Fruit fly (Drosophila melanogaster) whole organism, embryonic: ENCODE data around the gene MBD-like.

Experiments
- B-H2 ChIP-seq: fragments of 200-800 bp; sonication (Bioruptor generic); optimal IDR thresholded peaks from 2 replicates; lab custom pipeline; 2018; ENCODE audit warnings: missing biosample characterization, mild to moderate bottlenecking, missing genetic modification characterization
- CG10267 ChIP-seq: fragments of 200-800 bp; sonication (Bioruptor generic); optimal IDR thresholded peaks from 2 replicates; lab custom pipeline; 2018; ENCODE audit warnings: missing biosample characterization, mild to moderate bottlenecking, missing genetic modification characterization, moderate library complexity
- CG10274 ChIP-seq: fragments of 200-800 bp; sonication (Bioruptor generic); optimal IDR thresholded peaks from 3 replicates; lab custom pipeline; 2017; ENCODE audit warnings: missing biosample characterization, mild to moderate bottlenecking, missing genetic modification characterization
- CG10366 ChIP-seq: fragments of 200-800 bp; sonication (Bioruptor generic); IDR thresholded peaks from 2 replicates; pipeline ENCODE4 v1.3.6; 2022; ENCODE audit warnings: missing biosample characterization, missing genetic modification characterization
- CG12299 ChIP-seq: fragments of 200-800 bp; sonication (Bioruptor generic); optimal IDR thresholded peaks from 2 replicates; lab custom pipeline; 2018; ENCODE audit warnings: missing biosample characterization, mild to moderate bottlenecking, missing genetic modification characterization
- CG13123 ChIP-seq: fragments of 200-800 bp; sonication (Bioruptor generic); optimal IDR thresholded peaks from 2 replicates; lab custom pipeline; 2016; ENCODE audit warnings: missing biosample characterization, missing genetic modification characterization
- CG13624 ChIP-seq: fragments of 200-800 bp; sonication (Bioruptor generic); optimal IDR thresholded peaks from 2 replicates; lab custom pipeline; 2016; ENCODE audit warnings: missing biosample characterization, missing genetic modification characterization
- CG14441 ChIP-seq: fragments of 200-800 bp; sonication (Bioruptor generic); IDR thresholded peaks from 2 replicates; pipeline ENCODE4 v1.3.6; 2022; ENCODE audit warnings: missing biosample characterization, missing genetic modification characterization
- CG14667 ChIP-seq: fragments of 200-800 bp; sonication (Bioruptor generic); IDR thresholded peaks from 2 replicates; pipeline ENCODE4 v1.3.6; 2022; ENCODE audit warnings: missing biosample characterization, missing genetic modification characterization
- CG15011 ChIP-seq: fragments of 200-800 bp; sonication (Bioruptor generic); optimal IDR thresholded peaks from 3 replicates; lab custom pipeline; 2018; ENCODE audit warnings: missing biosample characterization, mild to moderate bottlenecking, missing genetic modification characterization
- CG16779 ChIP-seq: fragments of 200-800 bp; sonication (Bioruptor generic); IDR thresholded peaks from 2 replicates; pipeline ENCODE4 v1.3.6; 2022; ENCODE audit warnings: missing biosample characterization, missing genetic modification characterization
- CG17912 ChIP-seq: fragments of 200-800 bp; sonication (Bioruptor generic); optimal IDR thresholded peaks from 2 replicates; lab custom pipeline; 2018; ENCODE audit warnings: missing biosample characterization, mild to moderate bottlenecking, missing genetic modification characterization
- CG32772 ChIP-seq: fragments of 200-800 bp; sonication (Bioruptor generic); IDR thresholded peaks from 2 replicates; pipeline ENCODE4 v1.3.6; 2022; ENCODE audit warnings: missing biosample characterization, missing genetic modification characterization
- CG42726 ChIP-seq: fragments of 200-800 bp; sonication (Bioruptor generic); IDR thresholded peaks from 2 replicates; pipeline ENCODE4 v1.3.6; 2022; ENCODE audit warnings: missing biosample characterization, missing genetic modification characterization; ENCODE audit not compliant: partially characterized antibody
- CG6175 ChIP-seq: fragments of 200-800 bp; sonication (Bioruptor generic); IDR thresholded peaks from 3 replicates; pipeline ENCODE4 v1.3.6; 2022; ENCODE audit warnings: missing biosample characterization, missing genetic modification characterization
- CG7839 ChIP-seq: fragments of 200-800 bp; sonication (Bioruptor generic); optimal IDR thresholded peaks from 3 replicates; lab custom pipeline; 2018; ENCODE audit warnings: missing biosample characterization, mild to moderate bottlenecking, missing genetic modification characterization, moderate library complexity
- CG7987 ChIP-seq: fragments of 200-800 bp; sonication (Bioruptor generic); optimal IDR thresholded peaks from 2 replicates; lab custom pipeline; 2018; ENCODE audit warnings: missing biosample characterization, mild to moderate bottlenecking, missing genetic modification characterization, moderate library complexity
- CG8281 ChIP-seq: fragments of 200-800 bp; sonication (Bioruptor generic); optimal IDR thresholded peaks from 2 replicates; lab custom pipeline; 2018; ENCODE audit warnings: missing biosample characterization, mild to moderate bottlenecking, missing genetic modification characterization, moderate library complexity
- CG9437 ChIP-seq: fragments of 200-800 bp; sonication (Bioruptor generic); optimal IDR thresholded peaks from 2 replicates; lab custom pipeline; 2018; ENCODE audit warnings: missing biosample characterization, mild to moderate bottlenecking, missing genetic modification characterization
- CkIIα-i1 ChIP-seq: fragments of 200-800 bp; sonication (Bioruptor generic); IDR thresholded peaks from 2 replicates; pipeline ENCODE4 v1.3.6; 2022; ENCODE audit warnings: missing biosample characterization, missing genetic modification characterization
- Dll ChIP-seq: fragments of 200-800 bp; sonication (Bioruptor generic); IDR thresholded peaks from 4 replicates; pipeline ENCODE4 v1.3.6; 2022; ENCODE audit warnings: missing biosample characterization, missing genetic modification characterization; ENCODE audit not compliant: partially characterized antibody
- Drgx ChIP-seq: fragments of 200-800 bp; sonication (Bioruptor generic); IDR thresholded peaks from 2 replicates; pipeline ENCODE4 v1.3.6; 2022; ENCODE audit warnings: missing biosample characterization, missing genetic modification characterization
- Hr3 ChIP-seq: fragments of 200-800 bp; sonication (Bioruptor generic); optimal IDR thresholded peaks from 3 replicates; lab custom pipeline; 2016; ENCODE audit warnings: missing biosample characterization, missing genetic modification characterization
- Lpt ChIP-seq: fragments of >200 bp; optimal IDR thresholded peaks from 2 replicates; lab custom pipeline; 2018; ENCODE audit warnings: missing biosample characterization, missing genetic modification characterization
- MBD-R2 ChIP-seq: fragments of 200-800 bp; sonication (Bioruptor generic); IDR thresholded peaks from 2 replicates; pipeline ENCODE4 v1.3.6; 2022; ENCODE audit warnings: missing biosample characterization, missing genetic modification characterization
- MESR4 ChIP-seq: fragments of 200-800 bp; sonication (Bioruptor generic); optimal IDR thresholded peaks from 2 replicates; lab custom pipeline; 2018; ENCODE audit warnings: missing biosample characterization, mild to moderate bottlenecking, missing genetic modification characterization, moderate library complexity
- Meics ChIP-seq: fragments of 200-800 bp; sonication (Bioruptor generic); optimal IDR thresholded peaks from 2 replicates; lab custom pipeline; 2017; ENCODE audit warnings: missing biosample characterization, mild to moderate bottlenecking, missing genetic modification characterization
- NfI ChIP-seq: fragments of 200-800 bp; sonication (Bioruptor generic); optimal IDR thresholded peaks from 3 replicates; lab custom pipeline; 2018; ENCODE audit warnings: missing biosample characterization, mild to moderate bottlenecking, missing genetic modification characterization, moderate library complexity
- Oli ChIP-seq: fragments of 200-800 bp; sonication (Bioruptor generic); optimal IDR thresholded peaks from 2 replicates; lab custom pipeline; 2018; ENCODE audit warnings: missing biosample characterization, mild to moderate bottlenecking, missing genetic modification characterization, moderate library complexity
- Opbp ChIP-seq: fragments of 200-800 bp; sonication (Bioruptor generic); IDR thresholded peaks from 3 replicates; pipeline ENCODE4 v1.3.6; 2022; ENCODE audit warnings: missing biosample characterization, missing genetic modification characterization; ENCODE audit not compliant: partially characterized antibody
- Optix ChIP-seq: fragments of 200-800 bp; sonication (Bioruptor generic); IDR thresholded peaks from 3 replicates; pipeline ENCODE4 v1.3.6; 2022; ENCODE audit warnings: missing biosample characterization, missing genetic modification characterization
- Sin3A ChIP-seq: fragments of >200 bp; optimal IDR thresholded peaks from 2 replicates; lab custom pipeline; 2018
- Sox102F ChIP-seq: fragments of 200-800 bp; sonication (Bioruptor generic); optimal IDR thresholded peaks from 2 replicates; lab custom pipeline; 2018; ENCODE audit warnings: missing biosample characterization, mild to moderate bottlenecking, missing genetic modification characterization, moderate library complexity
- Vsx1 ChIP-seq: fragments of 200-800 bp; sonication (Bioruptor generic); optimal IDR thresholded peaks from 2 replicates; lab custom pipeline; 2017; ENCODE audit warnings: missing biosample characterization, mild to moderate bottlenecking, missing genetic modification characterization, missing genetic modification reagents
- Xbp1 ChIP-seq: fragments of 200-800 bp; sonication (Bioruptor generic); optimal IDR thresholded peaks from 3 replicates; lab custom pipeline; 2016; ENCODE audit warnings: missing biosample characterization, mild to moderate bottlenecking, missing genetic modification characterization
- dimm ChIP-seq: fragments of 200-800 bp; sonication (Bioruptor generic); IDR thresholded peaks from 2 replicates; pipeline ENCODE4 v1.3.6; 2022; ENCODE audit warnings: missing biosample characterization, missing genetic modification characterization
- disco-r ChIP-seq: fragments of 200-800 bp; sonication (Bioruptor generic); optimal IDR thresholded peaks from 2 replicates; lab custom pipeline; 2016; ENCODE audit warnings: missing biosample characterization, missing genetic modification characterization
- fu2 ChIP-seq: fragments of 200-800 bp; sonication (Bioruptor generic); optimal IDR thresholded peaks from 2 replicates; lab custom pipeline; 2016; ENCODE audit warnings: missing biosample characterization, missing genetic modification characterization
- gce ChIP-seq: fragments of 200-800 bp; sonication (Bioruptor generic); IDR thresholded peaks from 3 replicates; pipeline ENCODE4 v1.3.6; 2022; ENCODE audit warnings: missing biosample characterization, missing genetic modification characterization
- hth ChIP-seq: fragments of >200 bp; optimal IDR thresholded peaks from 2 replicates; lab custom pipeline; 2017; ENCODE audit warnings: inconsistent platforms
- ind ChIP-seq: fragments of 200-800 bp; sonication (Bioruptor generic); optimal IDR thresholded peaks from 3 replicates; lab custom pipeline; 2016; ENCODE audit warnings: missing biosample characterization, missing genetic modification characterization
- jigr1 ChIP-seq: fragments of 200-800 bp; sonication (Bioruptor generic); IDR thresholded peaks from 3 replicates; pipeline ENCODE4 v1.3.6; 2022; ENCODE audit warnings: missing biosample characterization, missing genetic modification characterization
- lab ChIP-seq: fragments of 200-800 bp; sonication (Bioruptor generic); optimal IDR thresholded peaks from 3 replicates; lab custom pipeline; 2017; ENCODE audit warnings: missing biosample characterization, missing genetic modification characterization, mild to moderate bottlenecking, moderate library complexity, missing genetic modification reagents
- lilli ChIP-seq: fragments of 200-800 bp; sonication (Bioruptor generic); optimal IDR thresholded peaks from 3 replicates; lab custom pipeline; 2016; ENCODE audit warnings: missing biosample characterization, missing genetic modification characterization
- oc ChIP-seq: fragments of 200-800 bp; sonication (Bioruptor generic); optimal IDR thresholded peaks from 2 replicates; lab custom pipeline; 2018; ENCODE audit warnings: missing biosample characterization, mild to moderate bottlenecking, missing genetic modification characterization, moderate library complexity
- onecut ChIP-seq: fragments of 200-800 bp; sonication (Bioruptor generic); IDR thresholded peaks from 2 replicates; pipeline ENCODE4 v1.3.6; 2022; ENCODE audit warnings: missing biosample characterization, missing genetic modification characterization
- pros ChIP-seq: fragments of 200-800 bp; sonication (Bioruptor generic); optimal IDR thresholded peaks from 3 replicates; lab custom pipeline; 2019; ENCODE audit warnings: missing biosample characterization, mild to moderate bottlenecking, missing genetic modification characterization, moderate library complexity
- run ChIP-seq: fragments of 200-800 bp; sonication (Bioruptor generic); optimal IDR thresholded peaks from 3 replicates; lab custom pipeline; 2018; ENCODE audit warnings: missing biosample characterization, mild to moderate bottlenecking, missing genetic modification characterization
- sqz ChIP-seq: fragments of 200-800 bp; sonication (Bioruptor generic); optimal IDR thresholded peaks from 3 replicates; lab custom pipeline; 2018; ENCODE audit warnings: missing biosample characterization, mild to moderate bottlenecking, missing genetic modification characterization
- stwl ChIP-seq: fragments of 200-800 bp; sonication (Bioruptor generic); optimal IDR thresholded peaks from 3 replicates; lab custom pipeline; 2018; ENCODE audit warnings: missing biosample characterization, mild to moderate bottlenecking, missing genetic modification characterization, moderate library complexity
- tx ChIP-seq: fragments of 200-800 bp; sonication (Bioruptor generic); optimal IDR thresholded peaks from 2 replicates; lab custom pipeline; 2016; ENCODE audit warnings: missing biosample characterization, missing genetic modification characterization
- wek ChIP-seq: fragments of 200-800 bp; sonication (Bioruptor generic); optimal IDR thresholded peaks from 3 replicates; lab custom pipeline; 2018; ENCODE audit warnings: missing biosample characterization, mild to moderate bottlenecking, missing genetic modification characterization, moderate library complexity

Gene MBD-like

dm6 chr3R:9605084-9605483 lies 45.5 kb downstream of the MBD-like start (continued):
- TF ChIP-seq CG14441 (no peak), gce (GFP tag; lab: Robert Waterston, UW) (no peak), Vsx1 (no peak), B-H2 (GFP tag; lab: Kevin White, UChicago) (no peak), jigr1 (GFP tag; lab: Robert Waterston, UW) (no peak), lab (peak; percentile 2), CG10274 (no peak), CG10366 (no peak), CkIIα-i1 (no peak), Oli (tag; lab: Kevin White, UChicago) (peak; percentile 4), Lpt (GFP tag; lab: Kevin White, UChicago) (no peak), CG15011 (no peak), CG8281 (tag; lab: Kevin White, UChicago) (no peak), NfI (GFP tag; lab: Kevin White, UChicago) (no peak), Meics (GFP tag; lab: Kevin White, UChicago) (no peak), ind (no peak), lilli (peak; percentile 34), CG9437 (GFP tag; lab: Kevin White, UChicago) (no peak), CG42726 (no peak), hth (lab: Kevin White, UChicago) (no peak), Xbp1 (GFP tag; lab: Kevin White, UChicago) (peak; percentile 9), disco-r (GFP tag; lab: Kevin White, UChicago) (no peak), Optix (no peak), MBD-R2 (GFP tag; lab: Robert Waterston, UW) (no peak), Dll (GFP tag; lab: Robert Waterston, UW) (no peak), onecut (GFP tag; lab: Robert Waterston, UW) (no peak), CG13123 (GFP tag; lab: Kevin White, UChicago) (no peak), tx (GFP tag; lab: Kevin White, UChicago) (no peak), stwl (tag; lab: Kevin White, UChicago) (peak; percentile 2), CG7987 (GFP tag; lab: Kevin White, UChicago) (no peak), Drgx (GFP tag; lab: Robert Waterston, UW) (peak; percentile 46; the same call in 1 of the 2 replicates), CG32772 (GFP tag; lab: Robert Waterston, UW) (no peak), MESR4 (GFP tag; lab: Kevin White, UChicago) (no peak), Hr3 (GFP tag; lab: Kevin White, UChicago) (peak; percentile 16), sqz (GFP tag; lab: Kevin White, UChicago) (no peak), run (tag; lab: Kevin White, UChicago) (no peak), CG14667 (GFP tag; lab: Robert Waterston, UW) (peak; percentile 18; the same call in 1 of the 2 replicates), CG10267 (tag; lab: Kevin White, UChicago) (peak; percentile 52), CG13624 (GFP tag; lab: Kevin White, UChicago) (no peak), fu2 (GFP tag; lab: Kevin White, UChicago) (no peak), CG7839 (tag; lab: Kevin White, UChicago) (peak; percentile 58), Sin3A (lab: Kevin White, UChicago) (no peak), Opbp (GFP tag; lab: Robert Waterston, UW) (no peak), oc (tag; lab: Kevin White, UChicago) (no peak), dimm (GFP tag; lab: Robert Waterston, UW) (no peak), CG16779 (GFP tag; lab: Robert Waterston, UW) (no peak), CG12299 (tag; lab: Kevin White, UChicago) (no peak), pros (GFP tag; lab: Kevin White, UChicago) (peak; percentile 38), CG17912 (GFP tag; lab: Kevin White, UChicago) (no peak), Sox102F (GFP tag; lab: Kevin White, UChicago) (no peak), wek (GFP tag; lab: Kevin White, UChicago) (no peak), CG6175 (GFP tag; lab: Robert Waterston, UW) (no peak)
